Fruit fly (Drosophila melanogaster) whole organism, embryonic: ENCODE measurements around the gene Dph3.

Experiments
- CG11696 ChIP-seq: fragments of 200-800 bp; sonication (Bioruptor generic); IDR thresholded peaks from 2 replicates; pipeline ENCODE4 v1.3.6; 2022; ENCODE audit warnings: missing biosample characterization, missing genetic modification characterization
- CG1233 ChIP-seq: fragments of 200-800 bp; sonication (Bioruptor generic); optimal IDR thresholded peaks from 4 replicates; lab custom pipeline; 2018; ENCODE audit warnings: missing biosample characterization, mild to moderate bottlenecking, missing genetic modification characterization
- CG14014 ChIP-seq: fragments of 200-800 bp; sonication (Bioruptor generic); IDR thresholded peaks from 2 replicates; pipeline ENCODE4 v1.3.6; 2022; ENCODE audit warnings: missing biosample characterization, missing genetic modification characterization
- CG14710 ChIP-seq: fragments of 200-800 bp; sonication (Bioruptor generic); optimal IDR thresholded peaks from 3 replicates; lab custom pipeline; 2019; ENCODE audit warnings: missing biosample characterization, mild to moderate bottlenecking, missing genetic modification characterization, moderate library complexity
- CG15011 ChIP-seq: fragments of 200-800 bp; sonication (Bioruptor generic); optimal IDR thresholded peaks from 3 replicates; lab custom pipeline; 2018; ENCODE audit warnings: missing biosample characterization, mild to moderate bottlenecking, missing genetic modification characterization
- CG15269 ChIP-seq: fragments of 200-800 bp; sonication (Bioruptor generic); optimal IDR thresholded peaks from 2 replicates; lab custom pipeline; 2018; ENCODE audit warnings: missing biosample characterization, mild to moderate bottlenecking, missing genetic modification characterization, moderate library complexity
- CG15696 ChIP-seq: fragments of 200-800 bp; sonication (Bioruptor generic); optimal IDR thresholded peaks from 2 replicates; lab custom pipeline; 2019; ENCODE audit warnings: missing biosample characterization, mild to moderate bottlenecking, missing genetic modification characterization, moderate library complexity
- CG17328 ChIP-seq: fragments of 200-800 bp; sonication (Bioruptor generic); IDR thresholded peaks from 2 replicates; pipeline ENCODE4 v1.3.6; 2022; ENCODE audit warnings: missing biosample characterization, missing genetic modification characterization
- CG17829 ChIP-seq: fragments of 200-800 bp; optimal IDR thresholded peaks from 2 replicates; lab custom pipeline; 2019; ENCODE audit warnings: missing biosample characterization, mild to moderate bottlenecking, missing genetic modification characterization, moderate library complexity
- CG2889 ChIP-seq: fragments of 200-800 bp; sonication (Bioruptor generic); IDR thresholded peaks from 3 replicates; pipeline ENCODE4 v1.3.6; 2022; ENCODE audit warnings: missing biosample characterization, missing genetic modification characterization
- CG3065 ChIP-seq: fragments of 200-800 bp; sonication (Bioruptor generic); optimal IDR thresholded peaks from 2 replicates; lab custom pipeline; 2016; ENCODE audit warnings: missing biosample characterization, missing genetic modification characterization
- CG31441 ChIP-seq: fragments of 200-800 bp; sonication (Bioruptor generic); IDR thresholded peaks from 2 replicates; pipeline ENCODE4 v1.3.6; 2022; ENCODE audit warnings: missing biosample characterization, missing genetic modification characterization
- CG34376 ChIP-seq: fragments of 200-800 bp; sonication (Bioruptor generic); optimal IDR thresholded peaks from 2 replicates; lab custom pipeline; 2018; ENCODE audit warnings: missing biosample characterization, mild to moderate bottlenecking, missing genetic modification characterization
- CG6175 ChIP-seq: fragments of 200-800 bp; sonication (Bioruptor generic); IDR thresholded peaks from 3 replicates; pipeline ENCODE4 v1.3.6; 2022; ENCODE audit warnings: missing biosample characterization, missing genetic modification characterization
- CG6683 ChIP-seq: fragments of 200-800 bp; sonication (Bioruptor generic); optimal IDR thresholded peaks from 2 replicates; lab custom pipeline; 2017; ENCODE audit warnings: missing biosample characterization, mild to moderate bottlenecking, missing genetic modification characterization, missing genetic modification reagents
- CG6765 ChIP-seq: fragments of 200-800 bp; sonication (Bioruptor generic); optimal IDR thresholded peaks from 3 replicates; lab custom pipeline; 2017; ENCODE audit warnings: missing biosample characterization, mild to moderate bottlenecking, missing genetic modification characterization
- CG8089 ChIP-seq: fragments of 200-800 bp; sonication (Bioruptor generic); optimal IDR thresholded peaks from 3 replicates; lab custom pipeline; 2016; ENCODE audit warnings: missing biosample characterization, missing genetic modification characterization
- CG8765 ChIP-seq: fragments of 200-800 bp; sonication (Bioruptor generic); IDR thresholded peaks from 2 replicates; pipeline ENCODE4 v1.3.6; 2022; ENCODE audit warnings: missing biosample characterization, missing genetic modification characterization
- CG8944 ChIP-seq: fragments of 200-800 bp; sonication (Bioruptor generic); optimal IDR thresholded peaks from 3 replicates; lab custom pipeline; 2016; ENCODE audit warnings: missing biosample characterization, missing genetic modification characterization
- Ets65A ChIP-seq: fragments of 200-800 bp; sonication (Bioruptor generic); peaks from one replicate; lab custom pipeline; 2016; ENCODE audit warnings: missing biosample characterization, missing genetic modification characterization
- Nf-YB ChIP-seq: fragments of 200-800 bp; sonication (Bioruptor generic); optimal IDR thresholded peaks from 3 replicates; lab custom pipeline; 2019; ENCODE audit warnings: missing biosample characterization, mild to moderate bottlenecking, missing genetic modification characterization, moderate library complexity
- Nf-YC ChIP-seq: fragments of 200-800 bp; optimal IDR thresholded peaks from 3 replicates; lab custom pipeline; 2019; ENCODE audit warnings: missing biosample characterization, mild to moderate bottlenecking, missing genetic modification characterization, moderate library complexity
- YL-1 ChIP-seq: fragments of 200-800 bp; sonication (Bioruptor generic); optimal IDR thresholded peaks from 3 replicates; lab custom pipeline; 2017; ENCODE audit warnings: missing biosample characterization, mild to moderate bottlenecking, missing genetic modification characterization
- cg ChIP-seq: fragments of 200-800 bp; sonication (Bioruptor generic); optimal IDR thresholded peaks from 3 replicates; lab custom pipeline; 2019; ENCODE audit warnings: missing biosample characterization, mild to moderate bottlenecking, missing genetic modification characterization, moderate library complexity
- dimm ChIP-seq: fragments of 200-800 bp; sonication (Bioruptor generic); IDR thresholded peaks from 2 replicates; pipeline ENCODE4 v1.3.6; 2022; ENCODE audit warnings: missing biosample characterization, missing genetic modification characterization
- dpn ChIP-seq, 2 experiments: fragments of 200-800 bp; sonication (Bioruptor generic); optimal IDR thresholded peaks; 3 replicates each; lab custom pipeline; 2016; ENCODE audit warnings: missing biosample characterization in 2 of 2, missing genetic modification characterization in 2 of 2
- ewg ChIP-seq: fragments of 200-800 bp; sonication (Bioruptor generic); optimal IDR thresholded peaks from 3 replicates; lab custom pipeline; 2017; ENCODE audit warnings: mild to moderate bottlenecking, missing biosample characterization, missing genetic modification reagents, missing genetic modification characterization
- insv ChIP-seq, 2 experiments: fragments of 200-800 bp; sonication (Bioruptor generic); optimal IDR thresholded peaks; 3 replicates each; lab custom pipeline; 2016 to 2018; ENCODE audit warnings: missing biosample characterization in 2 of 2, missing genetic modification characterization in 2 of 2
- klu ChIP-seq: fragments of 200-800 bp; sonication (Bioruptor generic); IDR thresholded peaks from 2 replicates; pipeline ENCODE4 v1.3.6; 2022; ENCODE audit warnings: missing biosample characterization, missing genetic modification characterization
- lbe ChIP-seq: fragments of 200-800 bp; sonication (Bioruptor generic); optimal IDR thresholded peaks from 2 replicates; lab custom pipeline; 2016; ENCODE audit warnings: missing biosample characterization, mild to moderate bottlenecking, missing genetic modification characterization
- lilli ChIP-seq: fragments of 200-800 bp; sonication (Bioruptor generic); optimal IDR thresholded peaks from 3 replicates; lab custom pipeline; 2016; ENCODE audit warnings: missing biosample characterization, missing genetic modification characterization
- phol ChIP-seq: fragments of 200-800 bp; sonication (Bioruptor generic); optimal IDR thresholded peaks from 3 replicates; lab custom pipeline; 2018; ENCODE audit warnings: missing biosample characterization, mild to moderate bottlenecking, missing genetic modification characterization, moderate library complexity
- pros ChIP-seq: fragments of 200-800 bp; sonication (Bioruptor generic); optimal IDR thresholded peaks from 3 replicates; lab custom pipeline; 2019; ENCODE audit warnings: missing biosample characterization, mild to moderate bottlenecking, missing genetic modification characterization, moderate library complexity
- sens ChIP-seq: fragments of 200-800 bp; sonication (Bioruptor generic); peaks from one replicate; lab custom pipeline; 2016; ENCODE audit warnings: missing biosample characterization, missing genetic modification characterization
- seq ChIP-seq: fragments of 200-800 bp; sonication (Bioruptor generic); IDR thresholded peaks from 2 replicates; pipeline ENCODE4 v1.3.6; 2022; ENCODE audit warnings: missing biosample characterization, missing genetic modification characterization
- tio ChIP-seq: fragments of 200-800 bp; sonication (Bioruptor generic); optimal IDR thresholded peaks from 2 replicates; lab custom pipeline; 2017; ENCODE audit warnings: missing biosample characterization, missing genetic modification characterization, inconsistent platforms
- wek ChIP-seq: fragments of 200-800 bp; sonication (Bioruptor generic); optimal IDR thresholded peaks from 3 replicates; lab custom pipeline; 2018; ENCODE audit warnings: missing biosample characterization, mild to moderate bottlenecking, missing genetic modification characterization, moderate library complexity
- wor ChIP-seq: fragments of 200-800 bp; sonication (Bioruptor generic); IDR thresholded peaks from 2 replicates; pipeline ENCODE4 v1.3.6; 2022; ENCODE audit warnings: missing biosample characterization, missing genetic modification characterization
- zen ChIP-seq: fragments of 200-800 bp; sonication (Bioruptor generic); optimal IDR thresholded peaks from 3 replicates; lab custom pipeline; 2018; ENCODE audit warnings: missing biosample characterization, mild to moderate bottlenecking, missing genetic modification characterization, moderate library complexity

Dph3 gene

dm6 chr3R:11257537-11257936 is 25.8 kb downstream of the Dph3 start:
- TF ChIP-seq lilli (GFP tag; lab: Kevin White, UChicago) (no peak), Ets65A (GFP tag; lab: Kevin White, UChicago) (peak; percentile 93), tio (GFP tag; lab: Kevin White, UChicago) (no peak), dimm (GFP tag; lab: Robert Waterston, UW) (no peak), CG15696 (tag; lab: Kevin White, UChicago) (no peak)
- TF ChIP-seq, all 482 proteins: peak for 1

dm6 chr3R:11260966-11261530 is 29.3 kb downstream of the Dph3 start:
- TF ChIP-seq CG2889 (no peak), Nf-YB (GFP tag; lab: Kevin White, UChicago) (peak; percentile 82), wor (GFP tag; lab: Robert Waterston, UW) (no peak), CG8944 (no peak), CG34376 (GFP tag; lab: Kevin White, UChicago) (no peak), dpn (GFP tag; optimal IDR thresholded peaks at IDR 0.05; lab: Kevin White, UChicago) (no peak), CG17328 (no peak), CG14014 (no peak), YL-1 (GFP tag; lab: Kevin White, UChicago) (no peak), zen (peak; percentile 51), phol (tag; lab: Kevin White, UChicago) (peak; percentile 60), pros (GFP tag; lab: Kevin White, UChicago) (peak; percentile 89), seq (peak; percentile 85), CG31441 (GFP tag; lab: Robert Waterston, UW) (no peak), cg (peak; percentile 68), Nf-YC (tag; lab: Kevin White, UChicago) (peak; percentile 90), CG17829 (no peak), CG1233 (GFP tag; lab: Kevin White, UChicago) (no peak), insv (GFP tag; optimal IDR thresholded peaks at IDR 0.05; lab: Kevin White, UChicago) (peak; percentile 10 to 93), CG15269 (tag; lab: Kevin White, UChicago) (no peak), lbe (no peak), CG11696 (GFP tag; lab: Robert Waterston, UW) (no peak)

- TF ChIP-seq CG6765 (GFP tag; lab: Kevin White, UChicago) (no peak), Nf-YB (GFP tag; lab: Kevin White, UChicago) (peak; percentile 65), seq (peak; percentile 71; the same call in 1 of the 2 replicates), CG6683 (GFP tag; lab: Kevin White, UChicago) (no peak), wek (GFP tag; lab: Kevin White, UChicago) (no peak), ewg (GFP tag; lab: Kevin White, UChicago) (peak; percentile 35), CG8089 (no peak), CG14710 (no peak), Nf-YC (tag; lab: Kevin White, UChicago) (peak; percentile 66), sens (GFP tag; lab: Kevin White, UChicago) (peak; percentile 38), CG6175 (GFP tag; lab: Robert Waterston, UW) (no peak), CG8765 (GFP tag; lab: Robert Waterston, UW) (no peak), CG3065 (GFP tag; lab: Kevin White, UChicago) (no peak), CG15011 (no peak), klu (no peak), pros (GFP tag; lab: Kevin White, UChicago) (peak; percentile 30), CG8944 (no peak)
- TF ChIP-seq, all 482 proteins: peak for 6
Observed at dm6 chr3R:11263579-11263978, 31.9 kb downstream of the Dph3 start.
